Worm (Caenorhabditis elegans): ENCODE results near the gene F08D12.12.

DNA sequence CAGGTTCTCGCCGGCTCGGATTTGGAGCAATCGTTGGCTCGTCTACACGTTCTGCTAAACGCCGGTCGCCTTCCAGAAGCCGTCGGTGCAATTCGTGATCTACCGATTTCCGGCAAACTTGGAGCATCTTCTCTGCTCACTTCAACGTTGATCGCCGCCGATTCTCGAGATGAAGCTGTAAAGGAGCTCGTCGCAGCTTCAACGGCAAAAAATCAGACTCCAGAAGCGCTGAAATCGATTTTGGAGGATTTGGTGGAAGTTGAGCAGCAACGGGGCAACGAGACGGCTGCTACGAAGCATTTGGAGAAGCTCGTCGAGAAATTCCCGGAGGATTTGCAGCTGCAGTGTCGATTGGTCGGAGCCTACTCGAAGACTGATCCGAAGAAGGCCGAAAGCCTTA lies 4.8 kb upstream of the F08D12.12 start:
- TF ChIP-seq unc-62 (GFP tag; optimal IDR thresholded peaks at IDR 0.05) = no peak
- no peak for TF ChIP-seq elt-1 (tag; optimal IDR thresholded peaks at IDR 0.05; ENCODE audit: borderline replicate concordance, insufficient read depth)
- TF ChIP-seq blmp-1 (tag; optimal IDR thresholded peaks at IDR 0.05) = no peak
- no peak for TF ChIP-seq ces-1 (GFP tag; optimal IDR thresholded peaks at IDR 0.05)
- TF ChIP-seq nhr-237 (tag; optimal IDR thresholded peaks at IDR 0.05) = no peak
